Worm (Caenorhabditis elegans) whole organism, L2 larva: ENCODE measurements around the gene T16G12.4.
"Not testable (repeated sequence)": the region's sequence is repeated elsewhere in the genome, so short reads cannot be mapped to it uniquely, and the experiment has no call there.

Experiments used
- C34F6.9 ChIP-seq: fragments of 150-350 bp; optimal IDR thresholded peaks from 2 replicates; lab custom pipeline; 2014; ENCODE audit warnings: missing biosample characterization, missing genetic modification characterization
- F13H6.1 ChIP-seq: sonication (generic microtip); optimal IDR thresholded peaks from 2 replicates; lab custom pipeline; 2016; ENCODE audit warnings: missing genetic modification characterization, missing compliant biosample characterization
- R02D3.7 ChIP-seq: fragments of 150-350 bp; optimal IDR thresholded peaks from 2 replicates; lab custom pipeline; 2014; ENCODE audit warnings: missing biosample characterization, missing genetic modification characterization
- alr-1 ChIP-seq: fragments of 150-350 bp; optimal IDR thresholded peaks from 2 replicates; lab custom pipeline; 2014; ENCODE audit warnings: missing biosample characterization, missing genetic modification characterization
- aly-2 ChIP-seq: fragments of 150-350 bp; optimal IDR thresholded peaks from 2 replicates; lab custom pipeline; 2014; ENCODE audit warnings: missing biosample characterization, missing genetic modification characterization
- blmp-1 ChIP-seq: sonication (generic microtip); optimal IDR thresholded peaks from 2 replicates; lab custom pipeline; 2017; ENCODE audit warnings: missing genetic modification characterization, mild to moderate bottlenecking, missing compliant biosample characterization, antibody characterized with exemption, moderate library complexity; ENCODE audit not compliant: insufficient read depth
- dmd-4 ChIP-seq: sonication (generic microtip); optimal IDR thresholded peaks from 2 replicates; lab custom pipeline; 2017; ENCODE audit warnings: missing biosample characterization, missing genetic modification characterization
- egl-27 ChIP-seq: sonication (generic microtip); optimal IDR thresholded peaks from 3 replicates; lab custom pipeline; 2017; ENCODE audit warnings: missing biosample characterization, missing genetic modification reagents, missing genetic modification characterization
- elt-1 ChIP-seq: fragments of 150-350 bp; optimal IDR thresholded peaks from 2 replicates; lab custom pipeline; 2014; ENCODE audit warnings: missing biosample characterization, missing genetic modification characterization
- elt-3 ChIP-seq: sonication (generic microtip); optimal IDR thresholded peaks from 2 replicates; lab custom pipeline; 2017; ENCODE audit warnings: missing biosample characterization, missing genetic modification characterization
- fos-1 ChIP-seq: fragments of 150-350 bp; optimal IDR thresholded peaks from 2 replicates; lab custom pipeline; 2014; ENCODE audit warnings: missing biosample characterization, missing genetic modification characterization
- gmeb-1 ChIP-seq: fragments of 150-350 bp; optimal IDR thresholded peaks from 2 replicates; lab custom pipeline; 2014; ENCODE audit warnings: missing biosample characterization, missing genetic modification characterization
- lin-11 ChIP-seq: fragments of 150-350 bp; sonication (generic microtip); optimal IDR thresholded peaks from 2 replicates; lab custom pipeline; 2014; ENCODE audit warnings: missing biosample characterization, missing genetic modification characterization, inconsistent platforms, mixed read lengths
- lin-13 ChIP-seq: fragments of 150-350 bp; optimal IDR thresholded peaks from 2 replicates; lab custom pipeline; 2014; ENCODE audit warnings: missing biosample characterization, missing genetic modification reagents, missing genetic modification characterization
- lsy-2 ChIP-seq, 2 experiments: fragments of 150-350 bp in 1 of 2; sonication (generic microtip) in 1 of 2; optimal IDR thresholded peaks; 2 replicates each; lab custom pipeline; 2014 to 2017; ENCODE audit warnings: missing biosample characterization in 2 of 2, missing genetic modification characterization in 2 of 2
- mab-5 ChIP-seq: fragments of 150-350 bp; optimal IDR thresholded peaks from 2 replicates; lab custom pipeline; 2014; ENCODE audit warnings: missing biosample characterization, missing genetic modification characterization
- mbf-1 ChIP-seq: sonication (generic microtip); optimal IDR thresholded peaks from 2 replicates; lab custom pipeline; 2017; ENCODE audit warnings: missing biosample characterization, missing genetic modification characterization
- mdl-1 ChIP-seq, 2 experiments: fragments of 150-350 bp in 1 of 2; sonication (generic microtip) in 1 of 2; optimal IDR thresholded peaks; 2 replicates each; lab custom pipeline; 2017; ENCODE audit warnings: missing biosample characterization in 2 of 2, missing genetic modification characterization in 2 of 2
- nhr-10 ChIP-seq: sonication (generic microtip); optimal IDR thresholded peaks from 2 replicates; lab custom pipeline; 2017; ENCODE audit warnings: missing biosample characterization, missing genetic modification characterization
- nhr-11 ChIP-seq: fragments of 150-350 bp; optimal IDR thresholded peaks from 2 replicates; lab custom pipeline; 2014; ENCODE audit warnings: missing biosample characterization, missing genetic modification characterization
- nhr-21 ChIP-seq: fragments of 150-350 bp; optimal IDR thresholded peaks from 2 replicates; lab custom pipeline; 2014; ENCODE audit warnings: missing biosample characterization, missing genetic modification characterization
- nhr-23 ChIP-seq: fragments of 150-350 bp; optimal IDR thresholded peaks from 2 replicates; lab custom pipeline; 2014; ENCODE audit warnings: missing biosample characterization, missing genetic modification reagents, missing genetic modification characterization
- nhr-25 ChIP-seq: fragments of 150-350 bp; sonication (generic microtip); optimal IDR thresholded peaks from 3 replicates; lab custom pipeline; 2014; ENCODE audit warnings: missing biosample characterization, missing genetic modification characterization
- nhr-6 ChIP-seq: fragments of 150-350 bp; optimal IDR thresholded peaks from 2 replicates; lab custom pipeline; 2014; ENCODE audit warnings: missing biosample characterization, missing genetic modification characterization
- peb-1 ChIP-seq: fragments of 150-350 bp; optimal IDR thresholded peaks from 2 replicates; lab custom pipeline; 2014; ENCODE audit warnings: missing biosample characterization, missing genetic modification characterization
- sem-4 ChIP-seq: fragments of 150-350 bp; optimal IDR thresholded peaks from 2 replicates; lab custom pipeline; 2014; ENCODE audit warnings: missing biosample characterization, missing genetic modification reagents, missing genetic modification characterization
- skn-1 ChIP-seq: sonication (generic microtip); optimal IDR thresholded peaks from 2 replicates; lab custom pipeline; 2017; ENCODE audit warnings: missing biosample characterization, missing genetic modification characterization
- sma-3 ChIP-seq: sonication (generic microtip); optimal IDR thresholded peaks from 2 replicates; lab custom pipeline; 2016; ENCODE audit warnings: missing genetic modification reagents, missing genetic modification characterization, missing compliant biosample characterization
- sma-9 ChIP-seq, 2 experiments: fragments of 150-350 bp in 1 of 2; sonication (generic microtip) in 1 of 2; optimal IDR thresholded peaks; 2 replicates each; lab custom pipeline; 2014 to 2016; ENCODE audit warnings: missing genetic modification characterization in 2 of 2, mild to moderate bottlenecking in 1 of 2, missing biosample characterization in 1 of 2, missing compliant biosample characterization in 1 of 2, missing genetic modification reagents in 1 of 2, moderate library complexity in 1 of 2
- snpc-4 ChIP-seq: fragments of 150-350 bp; optimal IDR thresholded peaks from 2 replicates; lab custom pipeline; 2014; ENCODE audit warnings: missing biosample characterization, missing genetic modification characterization
- unc-55 ChIP-seq: fragments of 150-350 bp; sonication (generic microtip); optimal IDR thresholded peaks from 3 replicates; lab custom pipeline; 2014; ENCODE audit warnings: missing biosample characterization, missing genetic modification reagents, missing genetic modification characterization
- unc-62 ChIP-seq: fragments of 150-350 bp; optimal IDR thresholded peaks from 2 replicates; lab custom pipeline; 2014; ENCODE audit warnings: missing biosample characterization, missing genetic modification reagents, missing genetic modification characterization
- zag-1 ChIP-seq: fragments of 150-350 bp; optimal IDR thresholded peaks from 2 replicates; lab custom pipeline; 2014; ENCODE audit warnings: missing biosample characterization, missing genetic modification characterization
- ztf-1 ChIP-seq: fragments of 200-800 bp; sonication (Bioruptor generic); conservative IDR thresholded peaks from 2 replicates; pipeline ENCODE4 v1.3.6; 2022; ENCODE audit warnings: missing genetic modification characterization, missing compliant biosample characterization
- ztf-4 ChIP-seq: fragments of 150-350 bp; optimal IDR thresholded peaks from 2 replicates; lab custom pipeline; 2014; ENCODE audit warnings: missing biosample characterization, missing genetic modification characterization

Gene T16G12.4

DNA sequence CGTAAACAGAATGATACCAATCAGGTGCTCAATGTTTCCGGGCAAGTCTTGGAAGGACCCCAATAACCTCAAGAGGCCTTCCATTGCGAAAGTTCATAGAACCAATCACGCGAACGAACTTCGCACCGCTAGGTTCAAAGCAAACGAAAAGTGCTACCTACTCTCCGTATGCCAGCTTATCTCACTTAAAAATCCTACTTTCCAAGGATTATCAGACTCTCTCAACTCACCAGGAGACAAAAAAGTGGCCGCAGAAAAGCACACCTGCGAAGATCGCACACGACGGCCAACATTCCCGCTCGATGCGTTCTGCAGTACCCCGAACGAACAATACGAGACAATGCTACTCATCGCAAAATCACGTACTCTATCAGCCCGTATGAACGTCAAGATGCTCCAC lies 4.3 kb upstream of the T16G12.4 start, which contains the start of gene T16G12.12:
Gene T16G12.12, plus strand, starts transcription at position 301 of the 400 bp plus-strand sequence.
- TF ChIP-seq lin-11 (tag; lab: Kevin White, UChicago); mab-5; unc-55 (GFP tag; lab: Kevin White, UChicago): not testable (repeated sequence)

DNA sequence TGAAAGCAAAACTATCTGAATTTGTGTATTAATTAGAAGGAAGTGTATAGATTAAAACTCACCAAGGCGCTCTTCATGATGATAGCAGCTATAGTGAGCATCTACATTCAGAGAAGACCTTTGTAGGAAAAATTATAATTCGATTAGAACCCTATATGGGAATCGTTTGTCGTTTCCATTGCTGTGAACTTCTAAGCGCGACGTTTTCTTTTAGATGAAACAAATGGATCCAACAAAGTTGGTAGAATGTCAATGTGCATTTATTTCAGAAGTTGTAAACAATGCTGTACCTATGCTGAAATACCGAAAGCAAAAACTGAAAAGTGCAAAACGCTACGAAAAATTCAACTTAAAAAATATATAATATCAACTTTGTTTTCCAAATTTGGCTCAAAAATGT lies 1.6 kb upstream of the T16G12.4 start, which contains the start of gene T16G12.10:
Gene T16G12.10, minus strand, starts transcription at position 101 of the 400 bp plus-strand sequence.
- TF ChIP-seq nhr-21 (tag; lab: Kevin White, UChicago) (no peak), F13H6.1 (no peak), mab-5 (no peak), C34F6.9 (tag; lab: Kevin White, UChicago) (no peak), skn-1 (tag; lab: Kevin White, UChicago) (no peak), R02D3.7 (tag; lab: Kevin White, UChicago) (no peak), fos-1 (tag; lab: Kevin White, UChicago) (no peak), alr-1 (tag; lab: Kevin White, UChicago) (no peak), unc-62 (no peak), dmd-4 (tag; lab: Kevin White, UChicago) (no peak), sem-4 (tag; lab: Kevin White, UChicago) (no peak), nhr-10 (tag; lab: Kevin White, UChicago) (no peak), ztf-4 (no peak), nhr-23 (no peak), mbf-1 (tag; lab: Kevin White, UChicago) (no peak), unc-55 (GFP tag; lab: Kevin White, UChicago) (no peak)
- TF ChIP-seq, all 48 proteins: peak for 0

DNA sequence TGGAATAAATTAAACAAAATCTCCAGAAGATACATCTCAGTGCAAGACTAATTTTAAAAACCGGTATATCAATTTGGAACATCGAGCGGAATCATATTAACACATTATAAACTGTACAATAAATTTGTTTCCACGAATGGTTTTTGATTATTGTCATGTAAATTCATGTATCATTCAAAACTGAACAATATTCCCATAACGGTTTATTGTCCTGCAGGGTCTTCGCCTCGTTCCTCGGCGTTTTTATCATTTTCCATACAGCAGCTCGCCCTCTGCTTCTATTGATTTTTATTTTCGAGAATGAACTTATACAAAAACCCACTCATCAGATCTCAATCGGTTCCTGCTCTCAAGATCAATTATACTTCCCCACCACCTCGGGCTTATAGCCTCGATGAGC lies 1.4 kb downstream of the T16G12.4 start, which contains the start of gene T16G12.8:
Gene T16G12.8, plus strand, starts transcription at position 301 of the 400 bp plus-strand sequence.
- TF ChIP-seq dmd-4 (tag; lab: Kevin White, UChicago): no peak
- no peak for TF ChIP-seq peb-1 (tag; lab: Kevin White, UChicago)
- TF ChIP-seq egl-27 (tag; lab: Kevin White, UChicago): no peak
- no peak for TF ChIP-seq sem-4 (tag; lab: Kevin White, UChicago)
- no peak for TF ChIP-seq fos-1 (tag; lab: Kevin White, UChicago)
- no peak for TF ChIP-seq aly-2
- TF ChIP-seq sma-3 (GFP tag; lab: Kevin White, UChicago): no peak
- no peak for TF ChIP-seq mab-5
- no peak for TF ChIP-seq mbf-1 (tag; lab: Kevin White, UChicago)
- TF ChIP-seq mdl-1 (tag; optimal IDR thresholded peaks at IDR 0.05; lab: Kevin White, UChicago): no peak
- TF ChIP-seq alr-1 (tag; lab: Kevin White, UChicago): no peak
- no peak for TF ChIP-seq zag-1 (tag; lab: Kevin White, UChicago)
- no peak for TF ChIP-seq elt-1
- no peak for TF ChIP-seq R02D3.7 (tag; lab: Kevin White, UChicago)
- TF ChIP-seq snpc-4 (tag; lab: Kevin White, UChicago): no peak
- TF ChIP-seq, all 48 proteins: peak for 0

DNA sequence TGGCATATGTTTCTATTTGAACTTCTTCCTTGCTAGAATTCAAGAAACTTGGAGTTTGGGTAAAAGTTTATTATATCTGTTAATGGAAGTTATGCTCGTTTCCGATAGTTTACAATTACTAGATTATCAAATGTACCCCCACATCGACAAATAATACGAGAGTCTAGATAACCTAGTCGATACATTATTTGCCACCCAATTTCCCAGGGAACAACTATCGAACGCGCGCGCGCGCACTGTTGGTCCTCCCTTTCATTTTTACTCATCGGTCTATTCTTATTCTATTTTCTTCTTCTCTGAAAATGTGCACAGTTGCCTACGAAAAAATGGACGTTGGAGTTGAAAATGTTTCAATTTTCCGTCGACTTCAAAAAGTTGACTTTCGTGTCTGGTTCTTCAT lies 3.0 kb downstream of the T16G12.4 start, which contains the start of gene T16G12.13:
Gene T16G12.13, plus strand, starts transcription at position 293 of the 400 bp plus-strand sequence.
- TF ChIP-seq nhr-25 (tag; lab: Kevin White, UChicago) (no peak), egl-27 (tag; lab: Kevin White, UChicago) (no peak), R02D3.7 (tag; lab: Kevin White, UChicago) (no peak), ztf-1 (GFP tag; lab: Robert Waterston, UW) (no peak), nhr-11 (tag; lab: Kevin White, UChicago) (no peak), nhr-6 (tag; lab: Kevin White, UChicago) (no peak), nhr-21 (tag; lab: Kevin White, UChicago) (no peak), elt-1 (no peak), lsy-2 (tag; optimal IDR thresholded peaks at IDR 0.05; lab: Kevin White, UChicago) (no peak), lin-13 (no peak), sma-9 (GFP tag; optimal IDR thresholded peaks at IDR 0.05; lab: Kevin White, UChicago) (no peak), sma-9 (tag; optimal IDR thresholded peaks at IDR 0.05; lab: Kevin White, UChicago) (no peak), aly-2 (no peak), ztf-4 (no peak), blmp-1 (no peak), F13H6.1 (no peak), snpc-4 (tag; lab: Kevin White, UChicago) (no peak), gmeb-1 (no peak), elt-3 (tag; lab: Kevin White, UChicago) (no peak)
- TF ChIP-seq, all 48 proteins: peak for 0
